Worm (Caenorhabditis elegans) whole organism, late embryonic: ENCODE measurements around the gene zif-1.

Source experiments
- C08G9.2 ChIP-seq: sonication (generic microtip); optimal IDR thresholded peaks from 2 replicates; lab custom pipeline; 2016; ENCODE audit warnings: mild to moderate bottlenecking, missing genetic modification characterization, moderate library complexity, missing compliant biosample characterization
- F13H6.1 ChIP-seq: sonication (generic microtip); optimal IDR thresholded peaks from 2 replicates; lab custom pipeline; 2016; ENCODE audit warnings: missing genetic modification characterization, missing compliant biosample characterization
- K09A11.1 ChIP-seq: sonication (generic microtip); optimal IDR thresholded peaks from 2 replicates; lab custom pipeline; 2017; ENCODE audit warnings: antibody characterized with exemption, mild to moderate bottlenecking, missing genetic modification characterization, missing compliant biosample characterization; ENCODE audit not compliant: insufficient read depth
- Y22D7AL.16 ChIP-seq: sonication (generic microtip); optimal IDR thresholded peaks from 2 replicates; lab custom pipeline; 2016; ENCODE audit warnings: missing genetic modification characterization, missing compliant biosample characterization
- ahr-1 ChIP-seq: sonication (generic microtip); optimal IDR thresholded peaks from 2 replicates; lab custom pipeline; 2016; ENCODE audit warnings: missing genetic modification characterization, missing compliant biosample characterization
- ceh-14 ChIP-seq: sonication (generic microtip); optimal IDR thresholded peaks from 2 replicates; lab custom pipeline; 2016; ENCODE audit warnings: missing genotype, missing genetic modification characterization, missing compliant biosample characterization
- ceh-2 ChIP-seq: sonication (generic microtip); optimal IDR thresholded peaks from 2 replicates; lab custom pipeline; 2016; ENCODE audit warnings: missing genotype, missing genetic modification characterization, missing compliant biosample characterization
- ceh-22 ChIP-seq: sonication (generic microtip); optimal IDR thresholded peaks from 2 replicates; lab custom pipeline; 2017; ENCODE audit warnings: missing biosample characterization, missing genetic modification characterization
- ceh-24 ChIP-seq: sonication (generic microtip); optimal IDR thresholded peaks from 2 replicates; lab custom pipeline; 2016; ENCODE audit warnings: mild to moderate bottlenecking, missing genetic modification characterization, missing compliant biosample characterization
- ceh-34 ChIP-seq: sonication (generic microtip); optimal IDR thresholded peaks from 2 replicates; lab custom pipeline; 2016; ENCODE audit warnings: mild to moderate bottlenecking, missing genetic modification characterization, missing compliant biosample characterization
- ceh-9 ChIP-seq: sonication (generic microtip); optimal IDR thresholded peaks from 2 replicates; lab custom pipeline; 2016; ENCODE audit warnings: mild to moderate bottlenecking, missing genetic modification characterization, inconsistent platforms, missing compliant biosample characterization
- che-1 ChIP-seq: sonication (generic microtip); optimal IDR thresholded peaks from 2 replicates; lab custom pipeline; 2016; ENCODE audit warnings: mild to moderate bottlenecking, missing genetic modification characterization, missing compliant biosample characterization
- dmd-4 ChIP-seq: sonication (generic microtip); optimal IDR thresholded peaks from 2 replicates; lab custom pipeline; 2016; ENCODE audit warnings: borderline replicate concordance, missing genetic modification characterization, missing compliant biosample characterization
- dve-1 ChIP-seq: sonication (generic microtip); optimal IDR thresholded peaks from 2 replicates; lab custom pipeline; 2017; ENCODE audit warnings: antibody characterized with exemption, mild to moderate bottlenecking, missing genetic modification characterization, missing compliant biosample characterization
- elt-2 ChIP-seq: sonication (generic microtip); optimal IDR thresholded peaks from 2 replicates; lab custom pipeline; 2016; ENCODE audit warnings: missing genetic modification reagents, missing genetic modification characterization, missing compliant biosample characterization
- ets-4 ChIP-seq: sonication (generic microtip); optimal IDR thresholded peaks from 2 replicates; lab custom pipeline; 2016; ENCODE audit warnings: missing genetic modification characterization, missing compliant biosample characterization
- fax-1 ChIP-seq: sonication (generic microtip); optimal IDR thresholded peaks from 2 replicates; lab custom pipeline; 2016; ENCODE audit warnings: missing genotype, missing genetic modification characterization, missing compliant biosample characterization
- fkh-10 ChIP-seq: fragments of 150-350 bp; optimal IDR thresholded peaks from 2 replicates; lab custom pipeline; 2014; ENCODE audit warnings: missing biosample characterization, missing genetic modification reagents, missing genetic modification characterization
- fkh-6 ChIP-seq: sonication (generic microtip); optimal IDR thresholded peaks from 2 replicates; lab custom pipeline; 2016; ENCODE audit warnings: missing genetic modification characterization, missing compliant biosample characterization
- hlh-15 ChIP-seq: sonication (generic microtip); optimal IDR thresholded peaks from 2 replicates; lab custom pipeline; 2016; ENCODE audit warnings: missing genetic modification characterization, missing compliant biosample characterization
- hlh-6 ChIP-seq: sonication (generic microtip); optimal IDR thresholded peaks from 2 replicates; lab custom pipeline; 2016; ENCODE audit warnings: missing genotype, missing genetic modification characterization, missing compliant biosample characterization
- lin-11 ChIP-seq: fragments of 200-800 bp; sonication (Bioruptor generic); optimal IDR thresholded peaks from 2 replicates; lab custom pipeline; 2018; ENCODE audit warnings: mild to moderate bottlenecking, missing genetic modification characterization, missing compliant biosample characterization
- madf-2 ChIP-seq: sonication (generic microtip); optimal IDR thresholded peaks from 2 replicates; lab custom pipeline; 2017; ENCODE audit warnings: missing genetic modification characterization, missing compliant biosample characterization
- nfya-1 ChIP-seq: sonication (generic microtip); optimal IDR thresholded peaks from 2 replicates; lab custom pipeline; 2017; ENCODE audit warnings: missing genetic modification characterization, mild to moderate bottlenecking, missing compliant biosample characterization, antibody characterized with exemption, moderate library complexity
- nhr-11 ChIP-seq: fragments of 150-350 bp; optimal IDR thresholded peaks from 2 replicates; lab custom pipeline; 2014; ENCODE audit warnings: missing biosample characterization, missing genetic modification characterization
- nhr-232 ChIP-seq: sonication (generic microtip); optimal IDR thresholded peaks from 2 replicates; lab custom pipeline; 2016; ENCODE audit warnings: missing genetic modification characterization, missing compliant biosample characterization
- pag-3 ChIP-seq: sonication (generic microtip); optimal IDR thresholded peaks from 2 replicates; lab custom pipeline; 2016; ENCODE audit warnings: missing compliant biosample characterization, missing genetic modification characterization, borderline replicate concordance
- pat-9 ChIP-seq: fragments of 200-800 bp; sonication (Bioruptor generic); optimal IDR thresholded peaks from 2 replicates; lab custom pipeline; 2018; ENCODE audit warnings: mild to moderate bottlenecking, missing genetic modification characterization, moderate library complexity, missing compliant biosample characterization
- pros-1 ChIP-seq: fragments of 150-350 bp; optimal IDR thresholded peaks from 2 replicates; lab custom pipeline; 2014; ENCODE audit warnings: missing biosample characterization, missing genetic modification reagents, missing genetic modification characterization
- rnt-1 ChIP-seq: sonication (generic microtip); optimal IDR thresholded peaks from 2 replicates; lab custom pipeline; 2016; ENCODE audit warnings: missing genetic modification characterization, missing compliant biosample characterization
- sdc-2 ChIP-seq: sonication (generic microtip); optimal IDR thresholded peaks from 2 replicates; lab custom pipeline; 2016; ENCODE audit warnings: missing genotype, missing genetic modification characterization, missing compliant biosample characterization
- sox-2 ChIP-seq: fragments of 200-800 bp; sonication (Bioruptor generic); IDR thresholded peaks from 2 replicates; pipeline ENCODE4 v1.3.6; 2022; ENCODE audit warnings: missing genetic modification reagents, missing genetic modification characterization, missing compliant biosample characterization
- sox-4 ChIP-seq: sonication (generic microtip); optimal IDR thresholded peaks from 2 replicates; lab custom pipeline; 2017; ENCODE audit warnings: mild to moderate bottlenecking, missing genetic modification characterization, inconsistent platforms, missing compliant biosample characterization
- syd-9 ChIP-seq: sonication (generic microtip); optimal IDR thresholded peaks from 2 replicates; lab custom pipeline; 2016; ENCODE audit warnings: mild to moderate bottlenecking, missing genetic modification characterization, moderate library complexity, missing compliant biosample characterization
- tbx-2 ChIP-seq: sonication (generic microtip); optimal IDR thresholded peaks from 2 replicates; lab custom pipeline; 2016; ENCODE audit warnings: missing genetic modification characterization, missing compliant biosample characterization
- tbx-7 ChIP-seq: sonication (generic microtip); optimal IDR thresholded peaks from 2 replicates; lab custom pipeline; 2016; ENCODE audit warnings: missing genotype, missing genetic modification characterization, missing compliant biosample characterization
- unc-3 ChIP-seq, 2 experiments: fragments of 200-800 bp in 1 of 2; sonication (Bioruptor generic) in 1 of 2; sonication (generic microtip) in 1 of 2; conservative IDR thresholded peaks in 1 of 2; optimal IDR thresholded peaks in 1 of 2; 2 replicates each; pipeline versions ENCODE4 v1.3.6 to Lab custom; 2016 to 2022; ENCODE audit warnings: missing compliant biosample characterization in 2 of 2, missing genetic modification characterization in 2 of 2, missing genetic modification reagents in 1 of 2
- unc-86 ChIP-seq: sonication (generic microtip); optimal IDR thresholded peaks from 2 replicates; lab custom pipeline; 2016; ENCODE audit warnings: missing genetic modification characterization, missing compliant biosample characterization
- zip-5 ChIP-seq: sonication (generic microtip); optimal IDR thresholded peaks from 2 replicates; lab custom pipeline; 2016; ENCODE audit warnings: missing genetic modification characterization, missing compliant biosample characterization

Gene zif-1

ce11 chrIII:8971255-8972020, 31.1 kb upstream of the zif-1 start, which contains the start of the genes eif-3.D and R08D7.4 (continued):
- peak; percentile 31 for TF ChIP-seq sox-4
- TF ChIP-seq ahr-1 (tag; lab: Kevin White, UChicago), result no peak
- no peak for TF ChIP-seq dmd-4 (tag; lab: Kevin White, UChicago)
- no peak for TF ChIP-seq pros-1 (tag; lab: Kevin White, UChicago)
- TF ChIP-seq syd-9 (tag; lab: Kevin White, UChicago), result peak; percentile 61
- peak; percentile 34 for TF ChIP-seq che-1 (tag; lab: Kevin White, UChicago)
- no peak for TF ChIP-seq pag-3 (tag; lab: Kevin White, UChicago)
- no peak for TF ChIP-seq ceh-9 (tag; lab: Kevin White, UChicago)
- peak; percentile 49 for TF ChIP-seq lin-11 (tag; lab: Kevin White, UChicago)
- peak; percentile 35 for TF ChIP-seq F13H6.1 (tag; lab: Kevin White, UChicago)
- peak; percentile 45 for TF ChIP-seq ceh-34 (tag; lab: Kevin White, UChicago)
- no peak for TF ChIP-seq zip-5 (tag; lab: Kevin White, UChicago)
- TF ChIP-seq Y22D7AL.16 (tag; lab: Kevin White, UChicago), result no peak
- no peak for TF ChIP-seq fkh-10 (GFP tag; lab: Kevin White, UChicago)
- no peak for TF ChIP-seq elt-2 (tag; lab: Kevin White, UChicago)
- TF ChIP-seq ceh-24 (tag; lab: Kevin White, UChicago), result no peak
- peak; percentile 57 for TF ChIP-seq hlh-15
- peak; percentile 26 for TF ChIP-seq pat-9 (tag; lab: Kevin White, UChicago)
- TF ChIP-seq hlh-6 (tag; lab: Kevin White, UChicago), result no peak
- no peak for TF ChIP-seq dve-1 (tag; lab: Kevin White, UChicago)
- peak; percentile 29 for TF ChIP-seq ets-4 (tag; lab: Kevin White, UChicago)
- TF ChIP-seq nhr-232 (tag; lab: Kevin White, UChicago), result peak; percentile 20
- TF ChIP-seq madf-2 (tag; lab: Kevin White, UChicago), result peak; percentile 48
- no peak for TF ChIP-seq sox-2 (GFP tag; lab: Robert Waterston, UW)
- no peak for TF ChIP-seq K09A11.1 (tag; lab: Kevin White, UChicago)
- peak; percentile 58 for TF ChIP-seq nfya-1 (tag; lab: Kevin White, UChicago)
- peak; percentile 58 for TF ChIP-seq ceh-14
- TF ChIP-seq rnt-1 (tag; lab: Kevin White, UChicago), result no peak
- TF ChIP-seq fkh-6 (tag; lab: Kevin White, UChicago), result no peak
- TF ChIP-seq sdc-2 (tag; lab: Kevin White, UChicago), result no peak
- no peak for TF ChIP-seq unc-86
- TF ChIP-seq tbx-2, result peak; percentile 54
- TF ChIP-seq tbx-7 (tag; lab: Kevin White, UChicago), result peak; percentile 20
- no peak for TF ChIP-seq ceh-22 (tag; lab: Kevin White, UChicago)
- peak; percentile 36 for TF ChIP-seq ceh-2 (tag; lab: Kevin White, UChicago)

- TF ChIP-seq C08G9.2 (tag; lab: Kevin White, UChicago) (no peak), unc-3 (GFP tag; conservative IDR thresholded peaks at IDR 0.05; lab: Robert Waterston, UW) (no peak), unc-3 (tag; optimal IDR thresholded peaks at IDR 0.05; lab: Kevin White, UChicago) (no peak), nhr-11 (tag; lab: Kevin White, UChicago) (no peak), nfya-1 (tag; lab: Kevin White, UChicago) (no peak), ceh-34 (tag; lab: Kevin White, UChicago) (no peak), che-1 (tag; lab: Kevin White, UChicago) (no peak), fax-1 (tag; lab: Kevin White, UChicago) (no peak), pat-9 (tag; lab: Kevin White, UChicago) (no peak)
Measured at ce11 chrIII:8973163-8973562, 29.4 kb upstream of the zif-1 start.
